Worm (Caenorhabditis elegans) whole organism, L4/young adult: ENCODE measurements around the gene npr-8.

Experiments
- W03F9.2 ChIP-seq: fragments of 150-350 bp; optimal IDR thresholded peaks from 2 replicates; lab custom pipeline; 2014; ENCODE audit warnings: missing biosample characterization, missing genetic modification characterization
- dao-5 ChIP-seq: sonication (generic microtip); optimal IDR thresholded peaks from 2 replicates; lab custom pipeline; 2016; ENCODE audit warnings: missing genotype, missing genetic modification characterization, moderate library complexity, missing compliant biosample characterization
- him-1 ChIP-seq: sonication (generic microtip); optimal IDR thresholded peaks from 2 replicates; lab custom pipeline; 2016; ENCODE audit warnings: missing genotype, missing genetic modification reagents, missing genetic modification characterization, missing compliant biosample characterization

DNA sequence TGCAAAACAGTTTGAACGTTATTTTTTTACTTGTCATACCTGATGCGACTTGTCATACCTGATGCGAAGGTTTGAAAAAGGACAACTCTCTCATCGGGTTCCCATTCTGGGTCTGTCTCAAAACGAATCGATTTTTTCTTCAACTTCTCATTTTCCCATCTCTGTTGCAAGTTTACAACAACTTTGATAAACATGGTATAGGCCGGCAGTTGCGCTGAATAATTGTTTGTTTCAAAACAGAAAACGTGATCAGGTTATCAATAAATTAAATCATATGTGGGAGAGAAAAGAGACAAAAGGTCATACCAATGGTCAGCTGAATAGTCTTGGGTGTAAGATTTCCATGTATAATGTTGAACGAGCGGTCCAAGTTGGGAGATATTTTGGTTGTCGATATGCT is 59.8 kb downstream of the npr-8 start:
- TF ChIP-seq W03F9.2: no peak
- TF ChIP-seq dao-5: no peak
- TF ChIP-seq him-1 (tag; lab: Kevin White, UChicago): no peak
